Worm (Caenorhabditis elegans): ENCODE results near the gene ZK354.2.

ZK354.2 gene

DNA sequence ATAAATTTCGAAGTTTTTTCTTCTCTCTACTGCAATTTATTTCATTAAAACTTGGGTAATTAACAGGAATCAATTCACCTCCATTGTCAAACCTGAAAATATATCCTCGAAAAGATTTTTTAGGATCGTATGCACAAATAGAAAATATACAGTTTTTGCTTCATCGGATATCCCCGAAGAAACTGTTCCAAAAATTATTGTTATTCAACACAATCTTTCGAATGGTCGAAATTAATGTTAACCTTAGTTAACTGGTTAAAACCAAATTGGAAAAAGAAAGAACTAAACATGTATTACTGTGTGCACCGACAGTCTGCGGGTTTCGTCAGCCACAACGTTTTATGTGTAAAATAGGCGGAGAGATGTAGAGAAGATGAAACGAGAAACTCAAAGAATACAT, 3.9 kb downstream of the ZK354.2 start (continued):
- TF ChIP-seq akir-1 (GFP tag; optimal IDR thresholded peaks at IDR 0.05) (no peak), hmg-20 (GFP tag; IDR thresholded peaks at IDR 0.05) (peak; percentile 28; the same call in 1 of the 2 replicates), madf-8 (GFP tag; conservative IDR thresholded peaks at IDR 0.05) (0 out of 2 replicates have a peak, but pooled peaks have one; percentile 23), nhr-120 (GFP tag; IDR thresholded peaks at IDR 0.05) (no peak), Y67H2A.10 (GFP tag; conservative IDR thresholded peaks at IDR 0.05) (no peak), mcd-1 (GFP tag; IDR thresholded peaks at IDR 0.05) (peak; percentile 51; the same call in 1 of the 2 replicates), tbp1 (GFP tag; optimal IDR thresholded peaks at IDR 0.05) (peak; percentile 78), ets-4 (GFP tag; optimal IDR thresholded peaks at IDR 0.05) (no peak), lin-35 (GFP tag; optimal IDR thresholded peaks at IDR 0.05) (no peak), snpc-1.3 (tag; optimal IDR thresholded peaks at IDR 0.05; ENCODE audit: insufficient read depth) (peak; percentile 75), gei-17 (GFP tag; optimal IDR thresholded peaks at IDR 0.05) (no peak), pbrm-1 (GFP tag; IDR thresholded peaks at IDR 0.05) (peak; percentile 85), egrh-3 (GFP tag; IDR thresholded peaks at IDR 0.05) (no peak), F55B11.4 (tag; optimal IDR thresholded peaks at IDR 0.05; ENCODE audit: borderline replicate concordance, insufficient read depth) (no peak), repo-1 (tag; optimal IDR thresholded peaks at IDR 0.05) (no peak), ZK185.1 (tag; optimal IDR thresholded peaks at IDR 0.05; ENCODE audit: poor library complexity, severe bottlenecking) (no peak), nhr-90 (tag; optimal IDR thresholded peaks at IDR 0.05) (no peak), rpc-1 (optimal IDR thresholded peaks at IDR 0.05) (no peak), rpc-1 (tag; optimal IDR thresholded peaks at IDR 0.05) (no peak), B0019.2 (GFP tag; conservative IDR thresholded peaks at IDR 0.05) (no peak), lsy-27 (tag; optimal IDR thresholded peaks at IDR 0.05; ENCODE audit: borderline replicate concordance, insufficient read depth) (no peak), unc-130 (GFP tag; optimal IDR thresholded peaks at IDR 0.05) (no peak), Y53G8AR.9 (GFP tag; conservative IDR thresholded peaks at IDR 0.05) (0 out of 2 replicates have a peak, but pooled peaks have one; percentile 40)

DNA sequence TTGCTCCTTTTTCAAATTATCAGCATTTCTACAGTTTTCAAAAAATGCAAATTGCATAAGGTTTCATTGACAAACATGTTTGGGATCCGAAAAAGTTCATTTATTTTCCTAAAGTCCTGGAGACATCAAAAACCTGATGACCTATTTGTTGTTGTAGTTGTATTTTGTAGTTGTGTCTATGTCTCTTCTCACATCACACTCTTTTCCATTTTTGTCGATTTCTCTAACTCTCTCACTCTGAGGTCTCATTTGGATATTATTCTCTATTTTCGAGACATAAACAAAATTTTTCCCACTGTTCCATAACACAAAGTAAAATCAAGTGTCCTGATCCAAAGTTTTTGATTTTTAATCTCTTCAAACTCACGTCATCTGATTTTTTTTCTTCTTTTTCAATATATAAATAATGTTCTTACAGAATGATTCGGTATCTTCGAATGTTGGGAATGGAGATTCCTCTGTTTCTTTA, 5.7 kb downstream of the ZK354.2 start, which contains the start of gene slc-46A:
Gene slc-46A (plus strand): TSS at position 419 of the 469 bp plus-strand sequence.
- TF ChIP-seq B0336.3 (GFP tag; IDR thresholded peaks at IDR 0.05) (no peak), hmg-1.2 (GFP tag; IDR thresholded peaks at IDR 0.05) (peak; percentile 75), snpc-4 (GFP tag; optimal IDR thresholded peaks at IDR 0.05) (no peak), snpc-4 (tag; optimal IDR thresholded peaks at IDR 0.05) (peak in 1 of 4 experiments; percentile 16)

DNA sequence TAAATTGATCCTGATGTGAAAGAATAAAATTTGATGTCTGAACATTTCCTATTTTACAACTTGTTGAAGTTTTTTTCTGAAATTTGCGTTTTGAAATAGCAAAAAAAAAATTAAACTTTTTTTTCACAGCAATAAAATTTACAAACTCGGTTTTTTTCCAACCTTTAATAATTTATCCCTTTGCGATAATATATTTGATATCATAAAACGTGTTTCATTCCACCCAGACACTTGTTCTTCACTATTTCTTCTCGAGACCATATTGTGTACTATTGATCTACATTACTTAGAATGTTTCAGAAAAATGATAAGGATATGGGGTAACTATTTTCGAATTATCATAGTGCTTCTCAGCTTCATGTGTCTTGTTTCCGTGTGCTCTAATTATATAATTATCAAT, 12.9 kb downstream of the ZK354.2 start, which contains the start of gene Y4C6B.4:
Gene Y4C6B.4 (plus strand): TSS at position 301 of the 400 bp plus-strand sequence.
- TF ChIP-seq Y95B8A.8 (GFP tag; IDR thresholded peaks at IDR 0.05) (no peak), let-526 (GFP tag; IDR thresholded peaks at IDR 0.05) (no peak), ZK185.1 (tag; optimal IDR thresholded peaks at IDR 0.05; ENCODE audit: poor library complexity, severe bottlenecking) (no peak), akir-1 (GFP tag; optimal IDR thresholded peaks at IDR 0.05) (no peak), Y53G8AR.9 (GFP tag; conservative IDR thresholded peaks at IDR 0.05) (no peak), F10E7.11 (tag; optimal IDR thresholded peaks at IDR 0.05) (no peak), F57C9.4 (tag; optimal IDR thresholded peaks at IDR 0.05) (no peak), egl-44 (GFP tag; IDR thresholded peaks at IDR 0.05) (no peak), B0336.3 (GFP tag; IDR thresholded peaks at IDR 0.05) (no peak), D2030.7 (GFP tag; IDR thresholded peaks at IDR 0.05) (no peak), die-1 (tag; optimal IDR thresholded peaks at IDR 0.05) (no peak), B0019.2 (GFP tag; conservative IDR thresholded peaks at IDR 0.05) (no peak)
